Fruit fly (Drosophila melanogaster): ENCODE data around the gene p130CAS.
A peak's percentile ranks its signal among the peaks of the same experiment; 100 is the strongest.

The p130CAS gene

DNA sequence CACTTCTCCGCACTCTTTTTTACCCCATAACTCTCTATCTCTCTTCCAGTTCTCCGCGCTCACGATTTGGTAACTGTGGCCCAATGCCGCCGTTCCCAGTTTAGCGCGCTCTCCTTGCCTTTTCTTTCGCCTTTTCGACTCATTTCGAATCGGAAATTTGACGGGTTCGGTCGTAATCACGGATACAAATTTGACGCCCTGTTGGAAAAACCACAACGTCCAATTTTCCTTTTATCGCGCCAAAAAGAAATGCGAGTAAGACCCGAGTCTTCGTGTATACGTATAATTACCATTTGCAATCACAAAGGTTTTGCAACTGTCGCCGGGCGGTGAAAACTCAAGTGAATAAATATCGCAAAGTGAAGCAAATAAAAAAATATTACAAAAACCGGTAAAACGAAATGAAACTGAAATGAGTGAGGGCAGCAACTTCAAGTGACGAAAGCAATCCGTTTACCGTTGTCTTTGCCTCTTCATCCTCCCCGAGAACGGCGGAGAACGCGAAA lies 23.3 kb upstream of the p130CAS start, which contains the start of gene Pdk1 (continued):
- TF ChIP-seq Scr (GFP tag; IDR thresholded peaks at IDR 0.05; ENCODE audit: partially characterized antibody) (peak; percentile 40; the same call in 1 of the 2 replicates), sr (GFP tag; IDR thresholded peaks at IDR 0.05) (peak; percentile 52; the same call in 1 of the 3 replicates), br (optimal IDR thresholded peaks at IDR 0.05) (no peak), dati (GFP tag; IDR thresholded peaks at IDR 0.05) (no peak), Aef1 (GFP tag; IDR thresholded peaks at IDR 0.05) (no peak), kni (GFP tag; optimal IDR thresholded peaks at IDR 0.05) (peak; percentile 76), gsb (GFP tag; IDR thresholded peaks at IDR 0.05) (no peak), CG14965 (GFP tag; optimal IDR thresholded peaks at IDR 0.05; ENCODE audit: borderline replicate concordance) (no peak), chn (GFP tag; optimal IDR thresholded peaks at IDR 0.05) (peak; percentile 20), Jarid2 (GFP tag; optimal IDR thresholded peaks at IDR 0.05) (peak; percentile 98), CG18619 (GFP tag; optimal IDR thresholded peaks at IDR 0.05) (no peak), CG33213 (GFP tag; optimal IDR thresholded peaks at IDR 0.05) (no peak), fd102C (GFP tag; optimal IDR thresholded peaks at IDR 0.05) (no peak), E2f2 (GFP tag; IDR thresholded peaks at IDR 0.05) (peak; percentile 40; the same call in 1 of the 2 replicates), CG6272 (GFP tag; IDR thresholded peaks at IDR 0.05) (no peak), ewg (GFP tag; optimal IDR thresholded peaks at IDR 0.05) (no peak), pb (GFP tag; optimal IDR thresholded peaks at IDR 0.05) (no peak), CG31441 (GFP tag; IDR thresholded peaks at IDR 0.05) (no peak; the same call in 1 of the 2 replicates), unc-4 (GFP tag; IDR thresholded peaks at IDR 0.05; ENCODE audit: partially characterized antibody) (0 out of 2 replicates have a peak, but pooled peaks have one; percentile 17), CHES-1-like (GFP tag; optimal IDR thresholded peaks at IDR 0.05) (peak; percentile 45), CG34376 (GFP tag; optimal IDR thresholded peaks at IDR 0.05) (peak; percentile 72), tup (GFP tag; optimal IDR thresholded peaks at IDR 0.05) (no peak), ems (GFP tag; optimal IDR thresholded peaks at IDR 0.05) (no peak), cato (GFP tag; optimal IDR thresholded peaks at IDR 0.05; ENCODE audit: borderline replicate concordance) (no peak), psq (GFP tag; optimal IDR thresholded peaks at IDR 0.05) (peak; percentile 91), wor (GFP tag; IDR thresholded peaks at IDR 0.05) (no peak), so (GFP tag; IDR thresholded peaks at IDR 0.05) (no peak), zfh2 (GFP tag; optimal IDR thresholded peaks at IDR 0.05) (no peak), NK7.1 (GFP tag; optimal IDR thresholded peaks at IDR 0.05) (no peak), hb (GFP tag; IDR thresholded peaks at IDR 0.05; ENCODE audit: partially characterized antibody) (no peak), CG7786 (GFP tag; optimal IDR thresholded peaks at IDR 0.05) (no peak), H2.0 (GFP tag; IDR thresholded peaks at IDR 0.05) (no peak), CG34422 (GFP tag; IDR thresholded peaks at IDR 0.05) (peak; percentile 91), CG10543 (GFP tag; optimal IDR thresholded peaks at IDR 0.05) (peak; percentile 63), CG14667 (GFP tag; IDR thresholded peaks at IDR 0.05) (no peak), kay (GFP tag; optimal IDR thresholded peaks at IDR 0.05) (no peak), klu (GFP tag; IDR thresholded peaks at IDR 0.05) (no peak), sqz (GFP tag; optimal IDR thresholded peaks at IDR 0.05) (peak; percentile 56), CG13894 (tag; optimal IDR thresholded peaks at IDR 0.05) (peak; percentile 66), lab (GFP tag; optimal IDR thresholded peaks at IDR 0.05) (peak; percentile 66), nmo (GFP tag; optimal IDR thresholded peaks at IDR 0.05) (no peak), lilli (GFP tag; optimal IDR thresholded peaks at IDR 0.05) (peak; percentile 37), TFAM (GFP tag; optimal IDR thresholded peaks at IDR 0.05) (no peak), pum (GFP tag; optimal IDR thresholded peaks at IDR 0.05) (no peak), NC2β (GFP tag; optimal IDR thresholded peaks at IDR 0.05) (peak; percentile 22), ERR (GFP tag; optimal IDR thresholded peaks at IDR 0.05) (no peak), CG18764 (GFP tag; optimal IDR thresholded peaks at IDR 0.05) (no peak), bowl (GFP tag; IDR thresholded peaks at IDR 0.05) (no peak), peb (GFP tag; IDR thresholded peaks at IDR 0.05) (no peak), croc (GFP tag; conservative IDR thresholded peaks at IDR 0.05) (no peak), CG17361 (GFP tag; IDR thresholded peaks at IDR 0.05) (no peak), shn (GFP tag; optimal IDR thresholded peaks at IDR 0.05) (no peak)

Measured in whole organism, embryonic.